Fruit fly (Drosophila melanogaster): ENCODE measurements around the gene CG5800.

CG5800 gene

DNA sequence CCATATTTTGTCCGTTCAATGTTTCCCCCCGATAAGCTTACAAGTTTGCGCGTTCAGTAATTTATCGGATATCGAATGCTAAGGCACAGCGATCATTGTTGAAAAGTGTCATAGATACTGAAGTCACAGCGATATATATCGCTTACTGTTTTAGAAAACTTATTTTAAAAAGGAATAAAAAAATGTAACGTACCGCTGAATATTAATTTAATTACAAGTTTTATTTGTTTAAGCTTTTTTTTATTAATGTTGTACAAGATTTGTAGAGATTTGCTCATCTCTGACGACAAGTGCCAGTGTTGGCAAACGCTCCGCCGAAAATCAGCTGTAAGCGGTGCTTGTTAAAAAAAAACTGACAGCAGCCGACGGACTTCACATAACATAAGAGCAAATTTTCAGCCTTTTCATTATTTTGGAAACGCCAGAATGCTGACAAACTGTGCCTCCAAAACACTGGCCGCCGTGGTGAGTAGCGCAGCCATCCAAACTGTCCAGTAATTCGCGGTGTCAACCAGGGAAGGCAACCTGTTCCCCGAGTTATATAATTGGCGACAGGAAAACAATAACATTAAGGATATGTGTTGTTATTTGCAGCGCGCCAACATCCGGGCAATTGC is 4.0 kb upstream of the CG5800 start, which contains the start of the genes corolla and ND-24 (continued):
- TF ChIP-seq CG10366 (GFP tag; IDR thresholded peaks at IDR 0.05) (peak; percentile 90), crol (GFP tag; IDR thresholded peaks at IDR 0.05) (0 out of 2 replicates have a peak, but pooled peaks have one; percentile 9), croc (GFP tag; conservative IDR thresholded peaks at IDR 0.05) (peak; percentile 69), CG13296 (GFP tag; optimal IDR thresholded peaks at IDR 0.05) (peak; percentile 73), ken (GFP tag; IDR thresholded peaks at IDR 0.05) (peak; percentile 82), CG9437 (GFP tag; optimal IDR thresholded peaks at IDR 0.05) (peak; percentile 50), CG7556 (GFP tag; optimal IDR thresholded peaks at IDR 0.05) (peak; percentile 72), Nf-YA (GFP tag; IDR thresholded peaks at IDR 0.05) (peak; percentile 73), lbe (GFP tag; optimal IDR thresholded peaks at IDR 0.05) (peak; percentile 63), disco-r (GFP tag; optimal IDR thresholded peaks at IDR 0.05) (peak; percentile 73), ab (GFP tag; optimal IDR thresholded peaks at IDR 0.05) (peak; percentile 4), Hmr (GFP tag; optimal IDR thresholded peaks at IDR 0.05) (no peak), al (GFP tag; IDR thresholded peaks at IDR 0.05) (peak; percentile 90), CG16815 (GFP tag; optimal IDR thresholded peaks at IDR 0.05) (peak; percentile 65), Hr39 (optimal IDR thresholded peaks at IDR 0.05) (no peak), Gsc (GFP tag; IDR thresholded peaks at IDR 0.05) (no peak), CG17912 (GFP tag; optimal IDR thresholded peaks at IDR 0.05) (no peak), ind (GFP tag; optimal IDR thresholded peaks at IDR 0.05) (peak; percentile 87), CG18476 (GFP tag; optimal IDR thresholded peaks at IDR 0.05) (peak; percentile 88), Drgx (GFP tag; IDR thresholded peaks at IDR 0.05) (peak; percentile 72), Usf (GFP tag; optimal IDR thresholded peaks at IDR 0.05) (no peak), CG4282 (GFP tag; optimal IDR thresholded peaks at IDR 0.05) (peak; percentile 67), CG8944 (GFP tag; optimal IDR thresholded peaks at IDR 0.05) (peak; percentile 81), CG5953 (GFP tag; IDR thresholded peaks at IDR 0.05) (peak; percentile 69), gfzf (GFP tag; optimal IDR thresholded peaks at IDR 0.05) (peak; percentile 45), ewg (GFP tag; optimal IDR thresholded peaks at IDR 0.05) (peak; percentile 49), odd (GFP tag; optimal IDR thresholded peaks at IDR 0.05) (no peak), CG6765 (GFP tag; optimal IDR thresholded peaks at IDR 0.05) (peak; percentile 60), HLH3B (GFP tag; IDR thresholded peaks at IDR 0.05) (peak; percentile 87), CG5245 (GFP tag; optimal IDR thresholded peaks at IDR 0.05) (peak; percentile 77), CG7745 (tag; optimal IDR thresholded peaks at IDR 0.05) (no peak), Doc3 (GFP tag; IDR thresholded peaks at IDR 0.05; ENCODE audit: partially characterized antibody) (peak; percentile 91), CG17829 (tag; optimal IDR thresholded peaks at IDR 0.05) (peak; percentile 70), fd64A (GFP tag; optimal IDR thresholded peaks at IDR 0.05) (no peak), CG16779 (GFP tag; IDR thresholded peaks at IDR 0.05) (peak; percentile 67; the same call in 1 of the 2 replicates), Nf-YC (tag; optimal IDR thresholded peaks at IDR 0.05) (peak; percentile 47), twi (tag; optimal IDR thresholded peaks at IDR 0.05) (peak; percentile 43), CG14050 (GFP tag; IDR thresholded peaks at IDR 0.05) (peak; percentile 75), sima (GFP tag; optimal IDR thresholded peaks at IDR 0.05) (peak; percentile 37), pzg (GFP tag; optimal IDR thresholded peaks at IDR 0.05) (peak; percentile 70), Tbp (GFP tag; optimal IDR thresholded peaks at IDR 0.05) (no peak), fd3F (GFP tag; optimal IDR thresholded peaks at IDR 0.05) (peak; percentile 65), CG1602 (GFP tag; optimal IDR thresholded peaks at IDR 0.05) (peak; percentile 83), Dfd (GFP tag; optimal IDR thresholded peaks at IDR 0.05) (no peak), slp2 (GFP tag; optimal IDR thresholded peaks at IDR 0.05) (peak; percentile 78), CHES-1-like (GFP tag; optimal IDR thresholded peaks at IDR 0.05) (peak; percentile 84), luna (GFP tag; optimal IDR thresholded peaks at IDR 0.05) (peak; percentile 64), hth (optimal IDR thresholded peaks at IDR 0.05) (no peak), C15 (GFP tag; IDR thresholded peaks at IDR 0.05) (0 out of 3 replicates have a peak, but pooled peaks have one; percentile 50), CG31388 (GFP tag; optimal IDR thresholded peaks at IDR 0.05) (peak; percentile 84), sqz (GFP tag; optimal IDR thresholded peaks at IDR 0.05) (peak; percentile 96)
